Worm (Caenorhabditis elegans) whole organism, L2 larva: ENCODE results near the gene lin-48.

Experiments used
- R02D3.7 ChIP-seq: fragments of 150-350 bp; optimal IDR thresholded peaks from 2 replicates; lab custom pipeline; 2014; ENCODE audit warnings: missing biosample characterization, missing genetic modification characterization
- aly-2 ChIP-seq: fragments of 150-350 bp; optimal IDR thresholded peaks from 2 replicates; lab custom pipeline; 2014; ENCODE audit warnings: missing biosample characterization, missing genetic modification characterization
- ama-1 ChIP-seq: fragments of 150-350 bp; optimal IDR thresholded peaks from 2 replicates; lab custom pipeline; 2018; ENCODE audit warnings: inconsistent platforms
- ceh-16 ChIP-seq: fragments of 150-350 bp; optimal IDR thresholded peaks from 2 replicates; lab custom pipeline; 2014; ENCODE audit warnings: missing biosample characterization, missing genetic modification characterization
- fos-1 ChIP-seq: fragments of 150-350 bp; optimal IDR thresholded peaks from 2 replicates; lab custom pipeline; 2014; ENCODE audit warnings: missing biosample characterization, missing genetic modification characterization
- lsy-2 ChIP-seq, 2 experiments: fragments of 150-350 bp in 1 of 2; sonication (generic microtip) in 1 of 2; optimal IDR thresholded peaks; 2 replicates each; lab custom pipeline; 2014 to 2017; ENCODE audit warnings: missing biosample characterization in 2 of 2, missing genetic modification characterization in 2 of 2
- mdl-1 ChIP-seq, 2 experiments: fragments of 150-350 bp in 1 of 2; sonication (generic microtip) in 1 of 2; optimal IDR thresholded peaks; 2 replicates each; lab custom pipeline; 2017; ENCODE audit warnings: missing biosample characterization in 2 of 2, missing genetic modification characterization in 2 of 2
- nhr-23 ChIP-seq: fragments of 150-350 bp; optimal IDR thresholded peaks from 2 replicates; lab custom pipeline; 2014; ENCODE audit warnings: missing biosample characterization, missing genetic modification reagents, missing genetic modification characterization
- nhr-25 ChIP-seq: fragments of 150-350 bp; sonication (generic microtip); optimal IDR thresholded peaks from 3 replicates; lab custom pipeline; 2014; ENCODE audit warnings: missing biosample characterization, missing genetic modification characterization
- skn-1 ChIP-seq: sonication (generic microtip); optimal IDR thresholded peaks from 2 replicates; lab custom pipeline; 2017; ENCODE audit warnings: missing biosample characterization, missing genetic modification characterization
- snpc-4 ChIP-seq: fragments of 150-350 bp; optimal IDR thresholded peaks from 2 replicates; lab custom pipeline; 2014; ENCODE audit warnings: missing biosample characterization, missing genetic modification characterization
- unc-62 ChIP-seq: fragments of 150-350 bp; optimal IDR thresholded peaks from 2 replicates; lab custom pipeline; 2014; ENCODE audit warnings: missing biosample characterization, missing genetic modification reagents, missing genetic modification characterization

ce11 chrIII:3781827-3782226 lies 36.6 kb downstream of the lin-48 start:
- TF ChIP-seq R02D3.7 (tag; lab: Kevin White, UChicago) (no peak), ama-1 (no peak), ceh-16 (tag; lab: Kevin White, UChicago) (no peak), lsy-2 (tag; optimal IDR thresholded peaks at IDR 0.05; lab: Kevin White, UChicago) (no peak), snpc-4 (tag; lab: Kevin White, UChicago) (no peak), aly-2 (tag; lab: Kevin White, UChicago) (no peak), nhr-23 (no peak), skn-1 (tag; lab: Kevin White, UChicago) (no peak), unc-62 (GFP tag; lab: Kevin White, UChicago) (no peak), mdl-1 (tag; optimal IDR thresholded peaks at IDR 0.05; lab: Kevin White, UChicago) (no peak), nhr-25 (no peak), fos-1 (no peak)
